Worm (Caenorhabditis elegans): Measurements from ENCODE around the gene Y59H11AR.4.

Gene Y59H11AR.4

DNA sequence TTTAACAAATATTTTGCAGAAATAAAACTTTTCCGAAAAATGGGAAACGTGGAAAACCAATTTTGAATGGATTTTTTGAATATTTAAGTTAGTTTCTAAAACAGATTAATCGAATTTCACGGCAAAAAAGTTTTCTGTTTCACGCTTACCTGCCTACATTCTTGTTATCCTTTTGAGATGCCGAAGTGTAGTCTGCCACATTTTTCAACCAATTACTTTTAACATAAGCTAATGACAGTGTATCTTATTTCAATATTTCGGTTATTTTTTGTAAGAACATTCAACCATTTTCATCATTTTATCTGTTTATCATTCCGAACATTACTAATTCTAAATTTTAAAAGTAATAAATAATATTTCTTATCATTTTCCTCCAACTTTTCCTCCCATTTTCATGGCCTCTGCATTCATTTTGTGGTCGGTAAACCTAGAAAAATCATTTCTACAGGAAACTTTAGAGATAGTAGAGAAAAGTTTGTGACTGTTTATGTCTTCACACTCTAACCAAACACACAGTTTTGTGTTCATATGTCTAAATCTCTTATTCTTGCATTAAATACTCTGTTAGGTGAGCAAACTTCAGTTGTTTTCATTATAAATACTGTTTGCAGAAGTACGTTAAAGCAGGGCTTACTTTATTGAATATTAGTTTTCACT, 11.5 kb upstream of the Y59H11AR.4 start, which contains the start of the genes F42A9.17 and cyp-33E2:
F42A9.17 (minus strand) TSS at position 51 of the 657 bp plus-strand sequence.
cyp-33E2 (plus strand) TSS at position 449 of the 657 bp plus-strand sequence.
- no peak for TF ChIP-seq unc-62 (GFP tag; optimal IDR thresholded peaks at IDR 0.05)

DNA sequence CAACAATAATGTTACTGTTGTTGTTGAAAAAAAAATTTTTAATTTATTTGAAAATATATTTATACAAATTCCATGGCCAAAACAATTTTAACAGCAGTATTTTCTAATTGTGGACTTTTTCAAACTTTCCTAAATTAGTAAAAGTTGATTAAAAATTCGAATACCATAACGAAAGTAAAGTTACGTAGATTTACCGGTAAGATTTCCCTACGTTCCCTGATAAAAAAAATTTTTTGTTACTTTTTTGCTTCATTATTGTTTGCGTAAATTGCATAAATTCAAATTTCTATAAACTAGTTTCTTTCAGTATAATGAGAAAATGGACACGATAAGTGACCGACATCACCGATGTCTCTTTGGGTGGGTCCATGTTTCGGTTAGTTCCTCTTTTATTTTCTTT, 8.4 kb upstream of the Y59H11AR.4 start, which contains the start of gene F42A9.6:
F42A9.6 (plus strand) TSS at position 301 of the 400 bp plus-strand sequence.
- TF ChIP-seq unc-62 (GFP tag; optimal IDR thresholded peaks at IDR 0.05): no peak

ce11 chrIV:8608204-8608603, 7.6 kb upstream of the Y59H11AR.4 start:
- TF ChIP-seq unc-62 (GFP tag; optimal IDR thresholded peaks at IDR 0.05): no peak

- no peak for TF ChIP-seq unc-62 (GFP tag; optimal IDR thresholded peaks at IDR 0.05)
Observed at ce11 chrIV:8605217-8605616, 4.7 kb upstream of the Y59H11AR.4 start.

- no peak for TF ChIP-seq unc-62 (GFP tag; optimal IDR thresholded peaks at IDR 0.05)
Observed at ce11 chrIV:8602877-8603276, 2.3 kb upstream of the Y59H11AR.4 start, which contains the start of gene Y59H11AR.10. TSS of gene Y59H11AR.10 (plus strand) at chrIV:8603177.

DNA sequence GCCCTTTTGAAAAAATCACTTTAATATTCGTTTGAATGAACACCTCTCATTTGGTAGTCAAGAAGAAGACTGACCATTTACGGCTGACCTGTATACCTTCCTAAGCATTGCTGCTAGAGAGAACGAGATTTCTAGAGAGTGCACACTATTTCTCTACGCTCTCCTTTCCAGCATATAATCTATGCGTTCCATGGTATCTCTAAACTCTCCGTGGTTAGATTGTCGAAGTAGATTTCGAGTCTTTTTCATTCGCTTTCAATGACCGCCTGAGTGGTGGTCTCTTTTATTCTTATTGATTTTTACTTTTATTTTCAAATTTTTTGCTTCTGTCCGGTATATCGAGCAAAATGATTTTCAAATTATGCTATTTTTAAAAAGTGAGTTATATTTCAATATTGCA, 3.1 kb downstream of the Y59H11AR.4 start:
- no peak for TF ChIP-seq unc-62 (GFP tag; optimal IDR thresholded peaks at IDR 0.05)

DNA sequence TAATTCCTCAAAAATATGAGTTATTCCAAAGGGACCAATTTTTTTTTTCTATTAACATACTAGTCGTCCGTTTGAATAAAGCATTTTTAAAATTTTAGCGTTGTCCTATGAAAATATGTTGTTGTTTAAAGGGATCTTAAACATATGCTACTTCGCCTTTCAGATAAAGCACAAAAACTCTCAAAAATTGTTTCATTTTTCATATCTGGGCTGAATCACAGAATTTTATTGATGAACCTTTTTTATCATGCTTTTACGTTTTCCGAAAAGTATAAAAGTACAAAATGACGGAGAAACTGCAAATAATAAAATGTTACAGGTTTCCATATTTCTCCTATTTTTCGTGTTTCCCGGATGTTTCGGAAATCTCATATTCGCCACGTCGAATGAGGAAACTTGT, 4.8 kb downstream of the Y59H11AR.4 start, which contains the start of gene clec-181:
clec-181 (plus strand) TSS at position 301 of the 400 bp plus-strand sequence.
- TF ChIP-seq unc-62 (GFP tag; optimal IDR thresholded peaks at IDR 0.05): no peak

DNA sequence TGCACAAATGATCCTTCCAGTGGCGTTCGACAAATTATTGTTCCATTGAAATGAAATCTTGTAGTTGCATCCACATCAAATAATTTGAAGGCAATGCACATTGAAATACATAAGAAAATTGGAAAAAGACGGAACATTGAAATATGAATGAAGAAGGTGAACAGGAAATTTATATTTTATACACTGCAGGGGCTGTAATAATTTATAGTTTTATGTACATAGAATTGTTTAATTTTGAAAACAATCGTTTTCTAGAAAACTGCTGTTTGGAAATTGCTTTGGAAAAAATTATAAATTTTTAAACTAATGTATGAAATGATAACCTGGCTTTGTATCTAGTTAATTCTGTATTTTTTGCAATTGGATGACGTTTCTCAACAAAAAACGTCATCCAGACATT, 5.2 kb downstream of the Y59H11AR.4 start, which contains the start of gene Y59H11AR.3:
Y59H11AR.3 (minus strand) TSS at position 101 of the 400 bp plus-strand sequence.
- TF ChIP-seq unc-62 (GFP tag; optimal IDR thresholded peaks at IDR 0.05): no peak

DNA sequence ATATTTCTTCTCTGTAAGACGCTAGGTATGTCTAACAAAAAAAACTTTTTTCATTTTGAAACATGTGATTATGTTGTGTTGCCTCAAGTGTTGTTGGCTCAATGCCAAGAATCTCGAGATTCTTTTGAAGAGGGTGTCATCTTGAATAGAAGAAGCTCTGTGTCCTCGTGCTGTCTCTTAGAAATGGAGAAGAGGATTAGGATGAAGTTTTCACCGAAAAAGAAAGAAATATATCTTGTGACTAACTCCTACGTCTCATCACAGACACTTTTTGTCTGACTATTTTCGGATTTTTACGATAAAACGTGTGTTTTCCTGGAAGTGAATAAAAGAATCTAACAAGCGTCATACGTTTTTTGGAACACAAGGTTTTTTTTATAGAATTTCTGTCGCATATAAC, 13.0 kb downstream of the Y59H11AR.4 start:
- TF ChIP-seq unc-62 (GFP tag; optimal IDR thresholded peaks at IDR 0.05): no peak

ce11 chrIV:8587057-8587456, 13.5 kb downstream of the Y59H11AR.4 start:
- no peak for TF ChIP-seq unc-62 (GFP tag; optimal IDR thresholded peaks at IDR 0.05)

ce11 chrIV:8585076-8586033, 15.2 kb downstream of the Y59H11AR.4 start, which contains the start of gene catp-7:
TSS of gene catp-7 (plus strand) at chrIV:8585983.
- no peak for TF ChIP-seq unc-62 (GFP tag; optimal IDR thresholded peaks at IDR 0.05)

DNA sequence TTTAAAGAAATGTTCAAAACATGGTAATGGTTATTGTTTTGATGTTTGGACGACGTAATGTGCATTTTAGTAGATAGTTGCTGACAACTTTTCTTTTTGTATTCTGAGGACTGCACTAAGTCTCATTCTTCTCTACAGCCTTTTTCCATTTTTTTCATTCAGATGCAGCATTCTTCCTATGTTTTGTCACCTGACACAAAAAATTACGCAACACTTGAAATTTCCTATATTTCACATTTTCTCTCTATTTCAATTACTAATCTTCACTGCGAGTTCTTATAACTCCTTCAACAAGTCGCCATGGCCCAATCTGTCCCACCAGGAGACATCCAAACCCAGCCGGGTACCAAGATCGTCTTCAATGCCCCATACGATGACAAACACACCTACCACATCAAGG, 29.4 kb downstream of the Y59H11AR.4 start, which contains the start of gene Y59H11AM.1:
Y59H11AM.1 (plus strand) TSS at position 301 of the 400 bp plus-strand sequence.
- no peak for TF ChIP-seq unc-62 (GFP tag; optimal IDR thresholded peaks at IDR 0.05)

ce11 chrIV:8570719-8571118, 29.8 kb downstream of the Y59H11AR.4 start:
- no peak for TF ChIP-seq unc-62 (GFP tag; optimal IDR thresholded peaks at IDR 0.05)

DNA sequence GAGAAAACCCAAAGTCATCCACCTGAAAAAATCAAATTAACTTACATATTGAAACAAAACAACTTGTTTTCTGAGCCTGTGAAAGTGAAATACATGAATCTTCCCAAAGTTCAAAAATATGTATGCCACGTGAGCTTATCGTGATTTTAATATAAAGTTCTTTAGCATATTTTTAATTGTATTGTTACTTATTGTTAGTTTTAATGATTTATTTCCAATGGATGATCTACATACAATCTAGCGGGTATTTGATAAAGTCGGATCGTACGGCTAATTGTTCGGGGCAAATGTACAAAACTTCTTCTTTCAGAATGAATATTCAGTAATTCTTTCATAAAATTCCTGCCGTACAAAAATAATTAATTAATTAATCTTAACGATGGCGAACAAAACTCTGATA, 30.3 kb downstream of the Y59H11AR.4 start, which contains the start of gene Y59H11AM.4:
Y59H11AM.4 (minus strand) TSS at position 101 of the 400 bp plus-strand sequence.
- no peak for TF ChIP-seq unc-62 (GFP tag; optimal IDR thresholded peaks at IDR 0.05)

DNA sequence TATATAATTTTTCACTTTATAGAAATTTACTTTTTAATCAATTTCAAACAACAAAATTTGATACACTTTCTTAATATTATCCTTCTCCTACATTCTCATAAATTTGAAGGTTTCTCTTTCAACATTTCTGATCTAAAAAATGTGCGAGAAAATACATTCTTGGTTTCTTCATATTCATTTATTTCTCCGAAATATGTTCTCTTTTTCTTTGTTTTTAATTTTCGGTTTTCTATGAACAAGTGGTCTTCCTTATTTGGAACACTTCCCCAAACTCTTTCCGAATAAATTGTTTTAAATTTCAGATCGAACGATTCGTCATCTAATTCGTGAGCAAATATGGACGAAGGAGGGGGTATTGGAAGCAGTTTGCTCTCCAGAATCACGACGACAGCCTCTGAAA, 41.4 kb downstream of the Y59H11AR.4 start, which contains the start of gene npr-22:
npr-22 (plus strand) TSS at position 301 of the 400 bp plus-strand sequence.
- no peak for TF ChIP-seq unc-62 (GFP tag; optimal IDR thresholded peaks at IDR 0.05)
